Fruit fly (Drosophila melanogaster): ENCODE measurements around the gene CG3662.

CG3662 gene

DNA sequence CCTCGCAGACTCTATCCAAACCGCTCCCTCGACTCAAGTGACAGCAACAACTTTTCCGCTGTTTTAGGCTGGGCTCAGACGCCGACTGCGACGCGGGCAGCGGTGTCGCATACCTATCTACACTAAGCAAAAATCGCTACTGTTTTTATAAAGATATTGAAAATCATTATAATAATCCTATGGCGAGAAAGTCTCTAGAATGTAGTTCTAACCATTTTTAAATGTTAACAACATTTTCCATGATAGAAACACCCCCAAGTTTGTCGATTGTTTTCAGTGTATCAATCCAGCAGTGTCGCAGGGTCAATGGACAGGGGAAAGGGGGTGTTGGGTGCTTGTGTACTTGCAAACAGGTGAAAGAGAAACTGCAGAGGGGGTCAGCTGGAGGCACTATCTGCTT, 44.8 kb downstream of the CG3662 start:
- TF ChIP-seq CG17806 (tag; optimal IDR thresholded peaks at IDR 0.05) (peak; percentile 95), CG15710 (tag; optimal IDR thresholded peaks at IDR 0.05) (peak; percentile 95), D1 (tag; optimal IDR thresholded peaks at IDR 0.05) (no peak), Snoo (tag; optimal IDR thresholded peaks at IDR 0.05) (peak; percentile 97), CG12605 (GFP tag; IDR thresholded peaks at IDR 0.05) (peak; percentile 96), EcR (GFP tag; optimal IDR thresholded peaks at IDR 0.05) (peak; percentile 89), gl (tag; optimal IDR thresholded peaks at IDR 0.05) (peak; percentile 92), Ets98B (GFP tag; IDR thresholded peaks at IDR 0.05) (peak; percentile 98), CG8159 (tag; optimal IDR thresholded peaks at IDR 0.05) (peak; percentile 95), rn (GFP tag; IDR thresholded peaks at IDR 0.05) (peak; percentile 97), Pif1A (GFP tag; optimal IDR thresholded peaks at IDR 0.05) (peak; percentile 98), CG14655 (GFP tag; optimal IDR thresholded peaks at IDR 0.05) (peak; percentile 96), Pif1B (GFP tag; optimal IDR thresholded peaks at IDR 0.05) (peak; percentile 97), CG8301 (tag; optimal IDR thresholded peaks at IDR 0.05) (peak; percentile 93), CG32121 (GFP tag; IDR thresholded peaks at IDR 0.05) (peak; percentile 97), CG4496 (GFP tag; IDR thresholded peaks at IDR 0.05) (peak; percentile 98), CG10348 (GFP tag; IDR thresholded peaks at IDR 0.05) (peak; percentile 87), CG34367 (tag; optimal IDR thresholded peaks at IDR 0.05) (peak; percentile 95), CG13204 (GFP tag; optimal IDR thresholded peaks at IDR 0.05) (peak; percentile 85), fd96Ca (GFP tag; IDR thresholded peaks at IDR 0.05) (peak; percentile 98), CG9948 (tag; optimal IDR thresholded peaks at IDR 0.05) (peak; percentile 94)

DNA sequence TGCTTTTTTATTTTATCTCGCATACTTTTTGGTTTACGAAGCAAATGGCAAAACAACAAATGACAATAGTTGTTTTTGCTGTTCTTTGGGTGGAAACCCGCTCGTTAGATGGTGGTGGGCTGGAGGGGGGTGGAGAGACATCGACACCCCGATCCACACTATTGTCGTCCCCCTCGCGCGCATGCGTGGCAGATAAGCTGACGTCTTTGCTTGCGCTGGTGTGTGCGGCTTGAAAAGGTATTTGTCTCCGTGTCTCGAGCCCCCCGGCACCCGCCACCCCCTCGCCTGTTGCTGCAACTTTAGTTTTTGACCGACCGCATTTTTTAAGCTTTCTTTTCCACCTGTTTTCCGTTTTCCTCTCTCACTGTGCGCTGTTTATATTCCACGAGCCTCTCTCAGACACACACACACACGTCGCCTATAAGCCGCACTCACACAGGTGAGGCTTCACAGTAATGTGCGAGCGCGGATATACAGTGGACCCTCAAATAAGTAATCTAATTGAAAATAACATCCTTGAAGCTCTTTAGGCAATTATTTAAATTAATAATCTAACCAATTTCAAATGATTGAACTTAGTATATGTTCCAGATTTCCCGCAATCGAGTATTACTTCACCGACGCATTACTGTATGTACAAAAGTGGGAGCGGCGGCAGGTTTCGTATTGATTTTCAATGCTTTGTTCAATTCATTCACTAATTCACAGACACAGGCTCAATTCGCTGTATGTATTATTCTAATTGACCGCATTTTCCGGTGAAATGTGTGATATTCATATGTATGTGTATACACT, 46.1 kb downstream of the CG3662 start:
- peak; percentile 85 for TF ChIP-seq CG8159 (tag; optimal IDR thresholded peaks at IDR 0.05)
- TF ChIP-seq Pif1B (GFP tag; optimal IDR thresholded peaks at IDR 0.05) = peak; percentile 91
- TF ChIP-seq CG10348 (GFP tag; IDR thresholded peaks at IDR 0.05) = peak; percentile 86
- peak; percentile 86 for TF ChIP-seq CG17806 (tag; optimal IDR thresholded peaks at IDR 0.05)
- TF ChIP-seq CG14655 (GFP tag; optimal IDR thresholded peaks at IDR 0.05) = peak; percentile 90
- TF ChIP-seq CG13204 (GFP tag; optimal IDR thresholded peaks at IDR 0.05) = peak; percentile 63
- peak; percentile 91 for TF ChIP-seq CG8301 (tag; optimal IDR thresholded peaks at IDR 0.05)
- peak; percentile 91 for TF ChIP-seq CG15710 (tag; optimal IDR thresholded peaks at IDR 0.05)
- TF ChIP-seq CG12605 (GFP tag; IDR thresholded peaks at IDR 0.05) = peak; percentile 93
- TF ChIP-seq Ets98B (GFP tag; IDR thresholded peaks at IDR 0.05) = peak; percentile 95
- peak; percentile 94 for TF ChIP-seq fd96Ca (GFP tag; IDR thresholded peaks at IDR 0.05)
- TF ChIP-seq EcR (GFP tag; optimal IDR thresholded peaks at IDR 0.05) = peak; percentile 4
- peak; percentile 62 for TF ChIP-seq gl (tag; optimal IDR thresholded peaks at IDR 0.05)
- peak; percentile 93 for TF ChIP-seq Pif1A (GFP tag; optimal IDR thresholded peaks at IDR 0.05)
- peak; percentile 81 for TF ChIP-seq CG34367 (tag; optimal IDR thresholded peaks at IDR 0.05)
- TF ChIP-seq Snoo (tag; optimal IDR thresholded peaks at IDR 0.05) = peak; percentile 91
- no peak for TF ChIP-seq D1 (tag; optimal IDR thresholded peaks at IDR 0.05)
- TF ChIP-seq CG4496 (GFP tag; IDR thresholded peaks at IDR 0.05) = peak; percentile 97
- peak; percentile 80 for TF ChIP-seq CG9948 (tag; optimal IDR thresholded peaks at IDR 0.05)
- TF ChIP-seq rn (GFP tag; IDR thresholded peaks at IDR 0.05) = peak; percentile 79
- peak; percentile 93 for TF ChIP-seq CG32121 (GFP tag; IDR thresholded peaks at IDR 0.05)

DNA sequence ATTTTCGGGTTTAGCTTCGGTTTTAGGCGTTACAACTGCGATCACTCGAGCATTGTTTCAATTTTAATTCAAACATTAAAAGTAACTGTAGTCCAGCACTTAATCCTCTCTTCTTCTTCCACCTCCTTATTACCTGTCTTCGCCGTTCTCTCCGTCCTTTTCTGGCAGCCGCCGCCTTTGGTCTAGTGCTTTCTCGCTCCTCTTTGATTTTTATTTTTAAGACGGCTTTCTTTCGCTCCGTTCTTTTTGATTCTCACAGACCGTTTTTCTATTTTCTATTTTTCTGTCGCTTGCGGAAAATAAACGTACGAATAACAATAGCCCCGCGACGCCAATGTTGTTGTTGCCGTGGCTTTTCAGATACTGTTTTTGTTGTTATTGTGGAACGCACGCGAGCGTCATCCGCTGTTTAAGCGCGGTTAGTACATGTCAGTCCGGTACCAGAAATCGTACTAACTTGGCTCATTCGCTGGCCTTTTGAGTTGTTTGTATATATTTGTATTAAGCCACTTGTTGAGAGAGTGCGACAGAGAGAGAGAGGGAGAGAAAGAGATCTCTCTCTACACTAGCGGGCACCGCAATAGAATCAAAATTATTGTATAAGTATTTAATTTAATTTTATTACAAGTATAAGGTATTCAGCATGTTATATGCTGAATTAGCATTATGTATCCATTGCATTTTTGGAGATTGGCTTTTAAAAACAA, 47.0 kb downstream of the CG3662 start, which contains the start of gene aru:
Gene aru, minus strand, starts transcription at position 456 of the 707 bp plus-strand sequence.
- 0 out of 3 replicates have a peak, but pooled peaks have one; percentile 7 for TF ChIP-seq fd96Ca (GFP tag; IDR thresholded peaks at IDR 0.05)
- TF ChIP-seq CG17806 (tag; optimal IDR thresholded peaks at IDR 0.05) = no peak
- no peak for TF ChIP-seq CG34367 (tag; optimal IDR thresholded peaks at IDR 0.05)
- peak; percentile 7 for TF ChIP-seq CG13204 (GFP tag; optimal IDR thresholded peaks at IDR 0.05)
- peak; percentile 33 for TF ChIP-seq CG15710 (tag; optimal IDR thresholded peaks at IDR 0.05)
- TF ChIP-seq CG9948 (tag; optimal IDR thresholded peaks at IDR 0.05) = peak; percentile 6
- peak; percentile 3 for TF ChIP-seq Pif1A (GFP tag; optimal IDR thresholded peaks at IDR 0.05)
- peak; percentile 29 for TF ChIP-seq CG14655 (GFP tag; optimal IDR thresholded peaks at IDR 0.05)
- peak; percentile 44 for TF ChIP-seq CG8159 (tag; optimal IDR thresholded peaks at IDR 0.05)
- TF ChIP-seq Ets98B (GFP tag; IDR thresholded peaks at IDR 0.05) = peak; percentile 52
- TF ChIP-seq EcR (GFP tag; optimal IDR thresholded peaks at IDR 0.05) = peak; percentile 36
- TF ChIP-seq CG32121 (GFP tag; IDR thresholded peaks at IDR 0.05) = peak; percentile 34; the same call in 1 of the 2 replicates
- peak; percentile 32 for TF ChIP-seq CG8301 (tag; optimal IDR thresholded peaks at IDR 0.05)
- TF ChIP-seq D1 (tag; optimal IDR thresholded peaks at IDR 0.05) = no peak
- TF ChIP-seq Pif1B (GFP tag; optimal IDR thresholded peaks at IDR 0.05) = peak; percentile 60
- TF ChIP-seq CG12605 (GFP tag; IDR thresholded peaks at IDR 0.05) = no peak; the same call in 1 of the 2 replicates
- peak; percentile 41; the same call in 1 of the 3 replicates for TF ChIP-seq CG4496 (GFP tag; IDR thresholded peaks at IDR 0.05)
- no peak for TF ChIP-seq Snoo (tag; optimal IDR thresholded peaks at IDR 0.05)
- no peak for TF ChIP-seq CG10348 (GFP tag; IDR thresholded peaks at IDR 0.05)
- no peak for TF ChIP-seq rn (GFP tag; IDR thresholded peaks at IDR 0.05)
- no peak for TF ChIP-seq gl (tag; optimal IDR thresholded peaks at IDR 0.05)

DNA sequence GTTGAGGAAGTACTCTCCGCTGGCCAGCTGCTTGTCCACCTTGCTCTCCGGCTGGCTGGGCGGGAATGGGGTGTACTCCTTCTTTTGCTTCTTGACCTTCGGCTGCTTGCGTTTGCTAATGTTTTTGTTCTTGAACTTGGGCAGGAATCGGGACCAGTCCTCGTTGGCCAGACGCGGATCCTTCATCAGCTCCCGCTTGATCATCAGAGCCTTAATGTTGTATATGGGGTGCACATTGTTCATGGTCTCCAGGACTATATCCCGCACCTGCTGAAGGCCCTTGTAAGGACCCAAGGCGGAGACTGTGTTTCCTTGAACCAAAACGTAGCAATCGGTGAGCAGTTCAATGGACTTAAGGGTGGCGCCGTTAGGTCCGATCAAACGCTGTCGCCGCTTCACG, 47.9 kb downstream of the CG3662 start:
- TF ChIP-seq Pif1B (GFP tag; optimal IDR thresholded peaks at IDR 0.05) (no peak), rn (GFP tag; IDR thresholded peaks at IDR 0.05) (no peak), CG17806 (tag; optimal IDR thresholded peaks at IDR 0.05) (no peak), CG9948 (tag; optimal IDR thresholded peaks at IDR 0.05) (no peak), D1 (tag; optimal IDR thresholded peaks at IDR 0.05) (no peak), Ets98B (GFP tag; IDR thresholded peaks at IDR 0.05) (no peak), CG12605 (GFP tag; IDR thresholded peaks at IDR 0.05) (no peak), EcR (GFP tag; optimal IDR thresholded peaks at IDR 0.05) (no peak), CG4496 (GFP tag; IDR thresholded peaks at IDR 0.05) (no peak), Snoo (tag; optimal IDR thresholded peaks at IDR 0.05) (no peak), CG32121 (GFP tag; IDR thresholded peaks at IDR 0.05) (no peak), CG15710 (tag; optimal IDR thresholded peaks at IDR 0.05) (no peak), CG10348 (GFP tag; IDR thresholded peaks at IDR 0.05) (no peak), CG34367 (tag; optimal IDR thresholded peaks at IDR 0.05) (no peak), CG13204 (GFP tag; optimal IDR thresholded peaks at IDR 0.05) (no peak), Pif1A (GFP tag; optimal IDR thresholded peaks at IDR 0.05) (no peak), gl (tag; optimal IDR thresholded peaks at IDR 0.05) (no peak), CG8301 (tag; optimal IDR thresholded peaks at IDR 0.05) (no peak)
